Worm (Caenorhabditis elegans) whole organism, L3 larva: Measurements from ENCODE around the gene F46B6.6.

ENCODE experiments used
- R02D3.7 ChIP-seq: fragments of 150-350 bp; optimal IDR thresholded peaks from 2 replicates; lab custom pipeline; 2014; ENCODE audit warnings: missing biosample characterization, missing genetic modification characterization
- ZK546.5 ChIP-seq: sonication (generic microtip); optimal IDR thresholded peaks from 2 replicates; lab custom pipeline; 2017; ENCODE audit warnings: missing biosample characterization, missing genetic modification characterization
- aly-2 ChIP-seq: fragments of 150-350 bp; optimal IDR thresholded peaks from 2 replicates; lab custom pipeline; 2014; ENCODE audit warnings: missing biosample characterization, missing genetic modification characterization
- ama-1 ChIP-seq: fragments of 150-350 bp; optimal IDR thresholded peaks from 2 replicates; lab custom pipeline; 2018
- ceh-16 ChIP-seq: sonication (generic microtip); optimal IDR thresholded peaks from 2 replicates; lab custom pipeline; 2017; ENCODE audit warnings: missing biosample characterization, missing genetic modification characterization
- ceh-28 ChIP-seq: fragments of 150-350 bp; optimal IDR thresholded peaks from 2 replicates; lab custom pipeline; 2014; ENCODE audit warnings: missing biosample characterization, missing genetic modification reagents, missing genetic modification characterization
- ceh-82 ChIP-seq: fragments of 150-350 bp; optimal IDR thresholded peaks from 2 replicates; lab custom pipeline; 2014; ENCODE audit warnings: missing biosample characterization, missing genetic modification characterization
- ceh-9 ChIP-seq: sonication (generic microtip); optimal IDR thresholded peaks from 2 replicates; lab custom pipeline; 2018; ENCODE audit warnings: missing biosample characterization, missing genetic modification characterization
- daf-12 ChIP-seq: fragments of 150-350 bp; optimal IDR thresholded peaks from 2 replicates; lab custom pipeline; 2014; ENCODE audit warnings: missing biosample characterization, missing genetic modification reagents, missing genetic modification characterization
- egl-27 ChIP-seq: sonication (generic microtip); optimal IDR thresholded peaks from 4 replicates; lab custom pipeline; 2017; ENCODE audit warnings: missing biosample characterization, missing genetic modification reagents, missing genetic modification characterization
- elt-1 ChIP-seq: fragments of 150-350 bp; optimal IDR thresholded peaks from 2 replicates; lab custom pipeline; 2014; ENCODE audit warnings: missing biosample characterization, missing genetic modification characterization
- elt-2 ChIP-seq: sonication (generic microtip); optimal IDR thresholded peaks from 2 replicates; lab custom pipeline; 2016; ENCODE audit warnings: missing genetic modification reagents, mild to moderate bottlenecking, missing genetic modification characterization, missing compliant biosample characterization
- elt-3 ChIP-seq, 3 experiments: fragments of 150-350 bp in 1 of 3; sonication (generic microtip) in 2 of 3; optimal IDR thresholded peaks; 2 replicates in 2 of 3; 4 replicates in 1 of 3; lab custom pipeline; 2014 to 2017; ENCODE audit warnings: missing biosample characterization in 3 of 3, missing genetic modification characterization in 3 of 3
- eor-1 ChIP-seq, 2 experiments: fragments of 150-350 bp; optimal IDR thresholded peaks; 2 replicates each; lab custom pipeline; 2014 to 2018; ENCODE audit warnings: missing biosample characterization in 2 of 2, missing genetic modification characterization in 2 of 2
- fkh-10 ChIP-seq: sonication (generic microtip); optimal IDR thresholded peaks from 2 replicates; lab custom pipeline; 2017; ENCODE audit warnings: missing biosample characterization, missing genetic modification reagents, missing genetic modification characterization
- fkh-2 ChIP-seq: fragments of 150-350 bp; optimal IDR thresholded peaks from 2 replicates; lab custom pipeline; 2014; ENCODE audit warnings: missing biosample characterization, missing genetic modification reagents, missing genetic modification characterization
- hmg-11 ChIP-seq: sonication (generic microtip); optimal IDR thresholded peaks from 2 replicates; lab custom pipeline; 2016; ENCODE audit warnings: missing genetic modification characterization, missing compliant biosample characterization
- jun-1 ChIP-seq: fragments of 150-350 bp; optimal IDR thresholded peaks from 2 replicates; lab custom pipeline; 2014; ENCODE audit warnings: missing biosample characterization, missing genetic modification reagents, missing genetic modification characterization
- lin-15B ChIP-seq: fragments of 150-350 bp; optimal IDR thresholded peaks from 2 replicates; lab custom pipeline; 2014; ENCODE audit warnings: missing biosample characterization, missing genetic modification characterization
- lin-39 ChIP-seq: fragments of 150-350 bp; optimal IDR thresholded peaks from 2 replicates; lab custom pipeline; 2018; ENCODE audit warnings: missing biosample characterization, missing genetic modification reagents, missing genetic modification characterization
- lsy-12 ChIP-seq: sonication (generic microtip); optimal IDR thresholded peaks from 2 replicates; lab custom pipeline; 2016; ENCODE audit warnings: mild to moderate bottlenecking, missing genetic modification characterization, missing compliant biosample characterization
- mdl-1 ChIP-seq: fragments of 150-350 bp; optimal IDR thresholded peaks from 2 replicates; lab custom pipeline; 2014; ENCODE audit warnings: missing biosample characterization, missing genetic modification characterization
- nfya-1 ChIP-seq: sonication (generic microtip); optimal IDR thresholded peaks from 2 replicates; lab custom pipeline; 2017; ENCODE audit warnings: missing genetic modification characterization, mild to moderate bottlenecking, missing compliant biosample characterization, antibody characterized with exemption, moderate library complexity; ENCODE audit not compliant: insufficient read depth
- nhr-12 ChIP-seq: fragments of 150-350 bp; optimal IDR thresholded peaks from 2 replicates; lab custom pipeline; 2014; ENCODE audit warnings: missing biosample characterization, missing genetic modification characterization
- nhr-23 ChIP-seq: fragments of 150-350 bp; optimal IDR thresholded peaks from 2 replicates; lab custom pipeline; 2014; ENCODE audit warnings: missing biosample characterization, missing genetic modification reagents, missing genetic modification characterization
- nhr-28 ChIP-seq: fragments of 150-350 bp; optimal IDR thresholded peaks from 2 replicates; lab custom pipeline; 2014; ENCODE audit warnings: missing biosample characterization, missing genetic modification characterization
- nhr-43 ChIP-seq: sonication (generic microtip); optimal IDR thresholded peaks from 2 replicates; lab custom pipeline; 2016; ENCODE audit warnings: mild to moderate bottlenecking, missing genetic modification characterization, missing compliant biosample characterization; ENCODE audit not compliant: poor library complexity, severe bottlenecking
- nhr-76 ChIP-seq: fragments of 150-350 bp; sonication (generic microtip); optimal IDR thresholded peaks from 5 replicates; lab custom pipeline; 2014; ENCODE audit warnings: missing biosample characterization, missing genetic modification characterization
- nhr-77 ChIP-seq: fragments of 150-350 bp; optimal IDR thresholded peaks from 2 replicates; lab custom pipeline; 2014; ENCODE audit warnings: missing biosample characterization, missing genetic modification characterization
- pha-4 ChIP-seq: fragments of 150-350 bp; optimal IDR thresholded peaks from 2 replicates; lab custom pipeline; 2014; ENCODE audit warnings: missing biosample characterization, missing genetic modification reagents, missing genetic modification characterization
- pqm-1 ChIP-seq: fragments of 150-350 bp; optimal IDR thresholded peaks from 2 replicates; lab custom pipeline; 2017; ENCODE audit warnings: missing biosample characterization, missing genetic modification characterization, inconsistent platforms
- sea-2 ChIP-seq: fragments of 150-350 bp; sonication (generic microtip); optimal IDR thresholded peaks from 4 replicates; lab custom pipeline; 2014; ENCODE audit warnings: missing biosample characterization, missing genetic modification reagents, missing genetic modification characterization
- skn-1 ChIP-seq: fragments of 150-350 bp; optimal IDR thresholded peaks from 2 replicates; lab custom pipeline; 2014; ENCODE audit warnings: missing biosample characterization, missing genetic modification characterization
- snpc-4 ChIP-seq: fragments of 150-350 bp; optimal IDR thresholded peaks from 2 replicates; lab custom pipeline; 2014; ENCODE audit warnings: missing biosample characterization, missing genetic modification characterization
- tbx-2 ChIP-seq: sonication (generic microtip); optimal IDR thresholded peaks from 2 replicates; lab custom pipeline; 2016; ENCODE audit warnings: mild to moderate bottlenecking, missing genetic modification characterization, missing compliant biosample characterization
- unc-39 ChIP-seq: sonication (generic microtip); optimal IDR thresholded peaks from 4 replicates; lab custom pipeline; 2017; ENCODE audit warnings: missing biosample characterization, missing genetic modification characterization
- unc-62 ChIP-seq: fragments of 150-350 bp; sonication (generic microtip); optimal IDR thresholded peaks from 4 replicates; lab custom pipeline; 2014; ENCODE audit warnings: missing biosample characterization, missing genetic modification reagents, missing genetic modification characterization
- zag-1 ChIP-seq: fragments of 150-350 bp; optimal IDR thresholded peaks from 2 replicates; lab custom pipeline; 2014; ENCODE audit warnings: missing biosample characterization, missing genetic modification characterization
- ztf-4 ChIP-seq: fragments of 150-350 bp; optimal IDR thresholded peaks from 2 replicates; lab custom pipeline; 2014; ENCODE audit warnings: missing biosample characterization, missing genetic modification characterization

The F46B6.6 gene

DNA sequence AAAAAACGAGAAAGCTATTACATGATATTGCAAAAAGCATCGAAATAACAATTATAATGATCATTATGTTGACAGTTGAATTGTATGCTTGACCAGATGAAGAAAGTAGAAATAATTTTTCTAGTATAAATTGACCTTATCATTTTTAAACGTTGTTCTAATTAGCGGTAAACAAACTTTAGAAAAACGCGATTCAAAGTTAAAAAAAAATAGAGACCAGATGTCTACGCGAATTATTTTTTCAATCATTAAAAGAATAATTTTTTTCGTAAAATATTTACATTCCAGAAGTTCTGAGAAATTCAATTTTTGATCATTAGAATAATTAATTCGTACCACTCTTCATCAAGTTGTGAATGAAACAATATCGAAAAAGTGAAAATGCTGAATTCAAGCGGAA is 15.3 kb upstream of the F46B6.6 start, which contains the start of gene F46B6.10:
TSS of gene F46B6.10 (minus strand) at position 101 of the 400 bp plus-strand sequence.
- TF ChIP-seq fkh-2 (tag; lab: Kevin White, UChicago), result no peak
- TF ChIP-seq ceh-16 (tag; lab: Kevin White, UChicago), result no peak
- no peak for TF ChIP-seq ceh-28
- no peak for TF ChIP-seq ztf-4 (tag; lab: Kevin White, UChicago)
- TF ChIP-seq tbx-2 (tag; lab: Kevin White, UChicago), result no peak
- TF ChIP-seq ama-1 (lab: Kevin White, UChicago), result no peak
- no peak for TF ChIP-seq snpc-4 (tag; lab: Kevin White, UChicago)
- no peak for TF ChIP-seq egl-27

- no peak for TF ChIP-seq elt-1 (tag; lab: Kevin White, UChicago)
- TF ChIP-seq tbx-2 (tag; lab: Kevin White, UChicago), result no peak
- TF ChIP-seq lsy-12, result no peak
- TF ChIP-seq nhr-12 (tag; lab: Kevin White, UChicago), result no peak
- no peak for TF ChIP-seq unc-39 (tag; lab: Kevin White, UChicago)
- TF ChIP-seq ama-1 (lab: Kevin White, UChicago), result no peak
- no peak for TF ChIP-seq aly-2
- TF ChIP-seq fkh-2 (tag; lab: Kevin White, UChicago), result no peak
- no peak for TF ChIP-seq nhr-76
- TF ChIP-seq sea-2 (GFP tag; lab: Kevin White, UChicago), result no peak
- no peak for TF ChIP-seq ceh-28
- TF ChIP-seq jun-1 (tag; lab: Kevin White, UChicago), result no peak
Measured at ce11 chrV:9799076-9799475, 12.4 kb upstream of the F46B6.6 start, which contains the start of gene F46B6.13. Gene F46B6.13, minus strand, starts transcription at chrV:9799176.

DNA sequence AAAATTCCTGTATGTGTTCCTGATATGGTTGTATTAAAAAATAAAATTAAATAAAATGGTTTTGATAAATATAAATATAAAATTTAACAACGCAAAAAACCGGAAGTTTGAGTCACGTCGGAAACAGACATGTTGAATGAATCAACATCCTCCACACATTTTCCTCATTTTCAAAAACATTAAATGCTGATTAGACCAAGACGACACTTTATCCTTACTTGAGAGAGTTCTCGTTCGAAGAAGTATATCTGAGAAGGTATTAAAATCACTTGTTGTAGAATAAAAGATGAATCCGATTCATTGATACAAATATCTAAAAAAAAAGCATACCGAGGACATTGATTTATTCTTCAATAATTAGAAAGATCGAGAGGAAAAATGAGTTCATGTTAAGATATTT is 11.5 kb upstream of the F46B6.6 start:
- TF ChIP-seq unc-62 (no peak), mdl-1 (tag; lab: Kevin White, UChicago) (no peak), nfya-1 (tag; lab: Kevin White, UChicago) (no peak), ceh-28 (no peak), snpc-4 (tag; lab: Kevin White, UChicago) (no peak), jun-1 (tag; lab: Kevin White, UChicago) (no peak), ZK546.5 (tag; lab: Kevin White, UChicago) (no peak), pha-4 (tag; lab: Kevin White, UChicago) (no peak), nhr-23 (no peak), daf-12 (no peak), lin-15B (tag; lab: Kevin White, UChicago) (no peak), lin-39 (tag; lab: Kevin White, UChicago) (no peak), lsy-12 (no peak), zag-1 (tag; lab: Kevin White, UChicago) (no peak), tbx-2 (tag; lab: Kevin White, UChicago) (no peak), hmg-11 (tag; lab: Kevin White, UChicago) (no peak)

- TF ChIP-seq nhr-76 (no peak), nfya-1 (tag; lab: Kevin White, UChicago) (no peak), nhr-77 (no peak), lsy-12 (no peak), eor-1 (tag; optimal IDR thresholded peaks at IDR 0.05; lab: Kevin White, UChicago) (no peak), elt-2 (no peak), pqm-1 (tag; lab: Kevin White, UChicago) (no peak), nhr-28 (tag; lab: Kevin White, UChicago) (no peak), ceh-9 (tag; lab: Kevin White, UChicago) (no peak), fkh-10 (GFP tag; lab: Kevin White, UChicago) (no peak)
Measured at ce11 chrV:9796562-9796961, 9.9 kb upstream of the F46B6.6 start, which contains the start of gene F46B6.9. Gene F46B6.9, plus strand, starts transcription at chrV:9796862.

DNA sequence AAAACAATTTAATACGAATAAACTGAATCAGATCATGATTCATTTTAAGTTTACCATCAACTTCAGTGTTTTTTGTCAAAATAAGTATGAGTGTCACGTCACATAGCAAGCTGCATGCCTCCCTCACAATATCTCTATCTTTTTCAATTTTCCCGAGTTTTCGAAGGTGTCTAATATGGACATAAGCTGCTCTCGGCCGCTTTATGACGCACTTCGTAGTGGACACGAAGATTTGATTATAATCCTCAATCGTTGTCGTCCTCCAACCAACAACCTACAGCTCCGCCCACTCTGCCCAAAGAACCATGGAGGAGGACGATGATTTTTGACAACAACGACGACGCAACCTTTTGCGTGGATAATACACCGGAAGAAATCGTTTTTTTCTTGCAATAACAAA is 9.3 kb upstream of the F46B6.6 start:
- TF ChIP-seq ceh-82 (tag; lab: Kevin White, UChicago) (no peak), aly-2 (no peak), tbx-2 (tag; lab: Kevin White, UChicago) (no peak), elt-1 (tag; lab: Kevin White, UChicago) (no peak), skn-1 (tag; lab: Kevin White, UChicago) (no peak), pqm-1 (tag; lab: Kevin White, UChicago) (no peak), fkh-2 (tag; lab: Kevin White, UChicago) (no peak), pha-4 (tag; lab: Kevin White, UChicago) (no peak), elt-3 (tag; optimal IDR thresholded peaks at IDR 0.05; lab: Kevin White, UChicago) (no peak), sea-2 (GFP tag; lab: Kevin White, UChicago) (no peak), unc-39 (tag; lab: Kevin White, UChicago) (no peak), unc-62 (no peak), nhr-43 (tag; lab: Kevin White, UChicago) (no peak), R02D3.7 (no peak), mdl-1 (tag; lab: Kevin White, UChicago) (no peak), nhr-28 (tag; lab: Kevin White, UChicago) (no peak), jun-1 (tag; lab: Kevin White, UChicago) (no peak), ztf-4 (tag; lab: Kevin White, UChicago) (no peak)
- TF ChIP-seq, all 47 proteins: peak for 0
